Worm (Caenorhabditis elegans) whole organism, early embryonic: Measurements from ENCODE around the gene tsp-3.

Source experiments
- B0310.2 ChIP-seq: sonication (generic microtip); optimal IDR thresholded peaks from 2 replicates; lab custom pipeline; 2016; ENCODE audit warnings: mild to moderate bottlenecking, missing genetic modification characterization, missing compliant biosample characterization
- F13C5.2 ChIP-seq: sonication (generic microtip); optimal IDR thresholded peaks from 2 replicates; lab custom pipeline; 2017; ENCODE audit warnings: mild to moderate bottlenecking, missing genetic modification characterization, inconsistent platforms, missing compliant biosample characterization
- aly-1 ChIP-seq: sonication (generic microtip); optimal IDR thresholded peaks from 2 replicates; lab custom pipeline; 2016; ENCODE audit warnings: missing genetic modification characterization, missing compliant biosample characterization
- ama-1 ChIP-seq: fragments of 150-350 bp; optimal IDR thresholded peaks from 2 replicates; lab custom pipeline; 2014
- ceh-13 ChIP-seq: fragments of 200-800 bp; sonication (Bioruptor generic); optimal IDR thresholded peaks from 2 replicates; lab custom pipeline; 2018; ENCODE audit warnings: mild to moderate bottlenecking, missing genetic modification characterization, missing compliant biosample characterization
- ceh-36 ChIP-seq: sonication (generic microtip); optimal IDR thresholded peaks from 2 replicates; lab custom pipeline; 2016; ENCODE audit warnings: missing genetic modification characterization, inconsistent platforms, missing compliant biosample characterization
- flt-1 ChIP-seq: fragments of 200-800 bp; sonication (Bioruptor generic); IDR thresholded peaks from 2 replicates; pipeline ENCODE4 v1.3.6; 2022; ENCODE audit warnings: missing genetic modification characterization, missing compliant biosample characterization
- hnd-1 ChIP-seq: sonication (generic microtip); optimal IDR thresholded peaks from 2 replicates; lab custom pipeline; 2016; ENCODE audit warnings: missing genetic modification characterization, missing compliant biosample characterization
- pes-1 ChIP-seq: fragments of 200-800 bp; sonication (Bioruptor generic); IDR thresholded peaks from 2 replicates; pipeline ENCODE4 v1.3.6; 2022; ENCODE audit warnings: missing genetic modification reagents, missing genetic modification characterization, missing compliant biosample characterization
- scrt-1 ChIP-seq: fragments of 200-800 bp; sonication (Bioruptor generic); IDR thresholded peaks from 2 replicates; pipeline ENCODE4 v1.3.6; 2022; ENCODE audit warnings: missing genetic modification characterization, missing compliant biosample characterization
- sea-1 ChIP-seq: fragments of 200-800 bp; sonication (Bioruptor generic); conservative IDR thresholded peaks from 2 replicates; pipeline ENCODE4 v1.3.6; 2022; ENCODE audit warnings: missing genetic modification characterization, missing compliant biosample characterization
- tbx-11 ChIP-seq: fragments of 200-800 bp; sonication (Bioruptor generic); IDR thresholded peaks from 2 replicates; pipeline ENCODE4 v1.3.6; 2022; ENCODE audit warnings: missing genetic modification characterization, missing compliant biosample characterization
- tbx-37 ChIP-seq: fragments of 200-800 bp; sonication (Bioruptor generic); conservative IDR thresholded peaks from 2 replicates; pipeline ENCODE4 v1.3.6; 2022; ENCODE audit warnings: missing genetic modification reagents, missing genetic modification characterization, missing compliant biosample characterization

DNA sequence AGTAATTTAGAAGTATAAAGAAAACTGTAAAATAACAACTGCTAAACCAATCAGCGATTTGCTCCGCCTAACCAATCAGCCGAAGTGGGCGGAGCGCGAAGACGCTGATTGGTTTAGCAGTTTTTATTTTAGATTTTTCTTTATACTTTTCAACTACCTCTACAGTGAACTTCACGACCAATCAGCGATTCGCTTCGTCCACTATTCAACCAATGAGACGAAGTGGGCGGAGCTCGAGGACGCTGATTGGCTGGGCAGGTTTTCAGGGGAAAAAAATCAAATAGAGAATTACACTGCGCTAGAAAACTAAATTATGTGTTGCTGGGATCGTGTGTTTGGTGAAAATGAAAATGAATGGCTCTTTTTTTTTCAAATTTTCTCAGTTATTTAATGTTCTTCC is 10.6 kb upstream of the tsp-3 start:
- no peak for TF ChIP-seq hnd-1
- TF ChIP-seq ceh-36 (tag; lab: Kevin White, UChicago): no peak
- no peak for TF ChIP-seq ceh-13 (GFP tag; lab: Kevin White, UChicago)
- no peak for TF ChIP-seq flt-1 (GFP tag; lab: Robert Waterston, UW)
- TF ChIP-seq sea-1: no peak
- TF ChIP-seq ama-1 (lab: Kevin White, UChicago): no peak
- TF ChIP-seq B0310.2 (tag; lab: Kevin White, UChicago): no peak
- no peak for TF ChIP-seq aly-1 (tag; lab: Kevin White, UChicago)
- no peak for TF ChIP-seq pes-1 (GFP tag; lab: Robert Waterston, UW)
- no peak for TF ChIP-seq tbx-11 (GFP tag; lab: Robert Waterston, UW)
- no peak for TF ChIP-seq scrt-1 (GFP tag; lab: Robert Waterston, UW)
- no peak for TF ChIP-seq F13C5.2
- TF ChIP-seq tbx-37 (GFP tag; lab: Robert Waterston, UW): no peak
